Worm (Caenorhabditis elegans) whole organism, mixed stage, embryonic: ENCODE measurements around the gene F57G12.1.
A peak's percentile ranks its signal among the peaks of the same experiment; 100 is the strongest.

Source experiments
- M03D4.4 ChIP-seq: sonication (generic microtip); optimal IDR thresholded peaks from 2 replicates; lab custom pipeline; 2017; ENCODE audit warnings: mild to moderate bottlenecking, missing genetic modification characterization, missing compliant biosample characterization
- bed-3 ChIP-seq: fragments of 200-800 bp; sonication (Bioruptor generic); optimal IDR thresholded peaks from 3 replicates; lab custom pipeline; 2018; ENCODE audit warnings: mild to moderate bottlenecking, missing genetic modification characterization, moderate library complexity, missing compliant biosample characterization
- ceh-39 ChIP-seq: fragments of 150-350 bp; optimal IDR thresholded peaks from 2 replicates; lab custom pipeline; 2014; ENCODE audit warnings: missing biosample characterization, missing genetic modification characterization
- ceh-83 ChIP-seq: fragments of 200-800 bp; sonication (Bioruptor generic); optimal IDR thresholded peaks from 2 replicates; lab custom pipeline; 2018; ENCODE audit warnings: mild to moderate bottlenecking, missing genetic modification characterization, missing compliant biosample characterization
- ces-1 ChIP-seq: fragments of 150-350 bp; optimal IDR thresholded peaks from 2 replicates; lab custom pipeline; 2014; ENCODE audit warnings: missing biosample characterization, missing genetic modification reagents, missing genetic modification characterization
- cnd-1 ChIP-seq: fragments of 200-800 bp; sonication (Bioruptor generic); optimal IDR thresholded peaks from 2 replicates; lab custom pipeline; 2018; ENCODE audit warnings: mild to moderate bottlenecking, missing genetic modification characterization, missing compliant biosample characterization
- drap-1 ChIP-seq: fragments of 200-800 bp; sonication (Bioruptor generic); optimal IDR thresholded peaks from 3 replicates; lab custom pipeline; 2018; ENCODE audit warnings: mild to moderate bottlenecking, missing genetic modification characterization, missing compliant biosample characterization
- elt-1 ChIP-seq: sonication (generic microtip); optimal IDR thresholded peaks from 2 replicates; lab custom pipeline; 2017; ENCODE audit warnings: missing genetic modification characterization, mild to moderate bottlenecking, missing compliant biosample characterization, antibody characterized with exemption, moderate library complexity, borderline replicate concordance; ENCODE audit not compliant: insufficient read depth
- elt-3 ChIP-seq: fragments of 150-350 bp; optimal IDR thresholded peaks from 2 replicates; lab custom pipeline; 2014; ENCODE audit warnings: missing biosample characterization, missing genetic modification characterization
- flh-1 ChIP-seq: fragments of 200-800 bp; sonication (Bioruptor generic); optimal IDR thresholded peaks from 2 replicates; lab custom pipeline; 2018; ENCODE audit warnings: mild to moderate bottlenecking, missing genetic modification characterization, moderate library complexity, missing compliant biosample characterization
- ham-2 ChIP-seq: fragments of 200-800 bp; sonication (Bioruptor generic); optimal IDR thresholded peaks from 2 replicates; lab custom pipeline; 2018; ENCODE audit warnings: mild to moderate bottlenecking, missing genetic modification characterization, missing compliant biosample characterization
- hlh-1 ChIP-seq: fragments of 150-350 bp; optimal IDR thresholded peaks from 2 replicates; lab custom pipeline; 2014; ENCODE audit warnings: missing biosample characterization, missing genetic modification reagents, missing genetic modification characterization
- lin-13 ChIP-seq: fragments of 150-350 bp; optimal IDR thresholded peaks from 2 replicates; lab custom pipeline; 2014; ENCODE audit warnings: missing biosample characterization, missing genetic modification characterization
- lin-32 ChIP-seq: fragments of 200-800 bp; sonication (Bioruptor generic); optimal IDR thresholded peaks from 2 replicates; lab custom pipeline; 2018; ENCODE audit warnings: mild to moderate bottlenecking, missing genetic modification characterization, missing compliant biosample characterization
- lsy-2 ChIP-seq: fragments of 150-350 bp; optimal IDR thresholded peaks from 2 replicates; lab custom pipeline; 2014; ENCODE audit warnings: missing biosample characterization, missing genetic modification characterization
- mab-5 ChIP-seq: fragments of 150-350 bp; optimal IDR thresholded peaks from 2 replicates; lab custom pipeline; 2014; ENCODE audit warnings: missing biosample characterization, missing genetic modification characterization
- mls-2 ChIP-seq: sonication (generic microtip); optimal IDR thresholded peaks from 2 replicates; lab custom pipeline; 2016; ENCODE audit warnings: mild to moderate bottlenecking, missing genetic modification characterization, moderate library complexity, missing compliant biosample characterization
- nhr-12 ChIP-seq: fragments of 150-350 bp; optimal IDR thresholded peaks from 2 replicates; lab custom pipeline; 2014; ENCODE audit warnings: missing biosample characterization, missing genetic modification characterization
- nhr-2 ChIP-seq: fragments of 150-350 bp; optimal IDR thresholded peaks from 2 replicates; lab custom pipeline; 2014; ENCODE audit warnings: missing biosample characterization, missing genetic modification characterization
- nhr-237 ChIP-seq: fragments of 150-350 bp; optimal IDR thresholded peaks from 2 replicates; lab custom pipeline; 2014; ENCODE audit warnings: missing biosample characterization, missing genetic modification characterization
- nhr-28 ChIP-seq: fragments of 150-350 bp; optimal IDR thresholded peaks from 2 replicates; lab custom pipeline; 2014; ENCODE audit warnings: missing biosample characterization, missing genetic modification characterization
- nhr-76 ChIP-seq: sonication (generic microtip); optimal IDR thresholded peaks from 2 replicates; lab custom pipeline; 2017; ENCODE audit warnings: missing biosample characterization, missing genetic modification characterization
- pha-4 ChIP-seq: fragments of 150-350 bp; optimal IDR thresholded peaks from 2 replicates; lab custom pipeline; 2018; ENCODE audit warnings: missing biosample characterization, missing genetic modification reagents, missing genetic modification characterization
- sem-2 ChIP-seq: fragments of 200-800 bp; sonication (Bioruptor generic); optimal IDR thresholded peaks from 2 replicates; lab custom pipeline; 2018; ENCODE audit warnings: mild to moderate bottlenecking, missing genetic modification characterization, missing compliant biosample characterization
- snpc-4 ChIP-seq: fragments of 150-350 bp; optimal IDR thresholded peaks from 2 replicates; lab custom pipeline; 2014; ENCODE audit warnings: missing biosample characterization, missing genetic modification characterization
- sptf-1 ChIP-seq: sonication (generic microtip); optimal IDR thresholded peaks from 2 replicates; lab custom pipeline; 2017; ENCODE audit warnings: mild to moderate bottlenecking, missing genetic modification characterization, moderate library complexity, missing compliant biosample characterization
- tbx-8 ChIP-seq: fragments of 200-800 bp; sonication (Bioruptor generic); optimal IDR thresholded peaks from 2 replicates; lab custom pipeline; 2018; ENCODE audit warnings: mild to moderate bottlenecking, missing genetic modification characterization, moderate library complexity, missing compliant biosample characterization
- unc-120 ChIP-seq: sonication (generic microtip); optimal IDR thresholded peaks from 2 replicates; lab custom pipeline; 2017; ENCODE audit warnings: missing genetic modification characterization, missing compliant biosample characterization; ENCODE audit not compliant: poor library complexity, severe bottlenecking
- unc-39 ChIP-seq: fragments of 150-350 bp; optimal IDR thresholded peaks from 2 replicates; lab custom pipeline; 2014; ENCODE audit warnings: missing biosample characterization, missing genetic modification characterization
- unc-62 ChIP-seq: fragments of 150-350 bp; optimal IDR thresholded peaks from 2 replicates; lab custom pipeline; 2014; ENCODE audit warnings: missing biosample characterization, missing genetic modification reagents, missing genetic modification characterization
- zip-8 ChIP-seq: fragments of 150-350 bp; optimal IDR thresholded peaks from 2 replicates; lab custom pipeline; 2014; ENCODE audit warnings: missing biosample characterization, missing genetic modification characterization
- ztf-11 ChIP-seq: fragments of 150-350 bp; optimal IDR thresholded peaks from 2 replicates; lab custom pipeline; 2014; ENCODE audit warnings: missing biosample characterization, missing genetic modification characterization

F57G12.1 gene

DNA sequence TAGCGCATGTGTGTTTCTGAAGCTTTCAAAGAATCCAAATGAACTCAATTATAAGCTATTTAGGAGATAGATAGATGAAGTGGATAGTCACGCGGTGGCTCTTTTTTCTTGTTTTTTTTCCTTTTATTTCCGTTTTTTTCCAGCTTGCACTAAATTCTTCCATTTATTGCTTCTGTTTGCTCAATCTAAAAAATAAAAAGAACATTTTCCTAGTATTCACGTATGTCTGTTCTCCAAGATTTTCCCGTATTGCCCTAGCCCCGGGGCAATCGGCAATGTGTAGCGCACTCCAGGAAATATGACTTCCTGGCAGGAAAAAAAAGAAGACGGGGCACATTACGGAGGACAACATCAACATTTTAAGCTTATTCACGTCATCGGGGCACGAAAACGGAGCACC lies 30.4 kb upstream of the F57G12.1 start:
- TF ChIP-seq ceh-83 (GFP tag; lab: Kevin White, UChicago) (no peak), ces-1 (GFP tag; lab: Kevin White, UChicago) (peak; percentile 32)

DNA sequence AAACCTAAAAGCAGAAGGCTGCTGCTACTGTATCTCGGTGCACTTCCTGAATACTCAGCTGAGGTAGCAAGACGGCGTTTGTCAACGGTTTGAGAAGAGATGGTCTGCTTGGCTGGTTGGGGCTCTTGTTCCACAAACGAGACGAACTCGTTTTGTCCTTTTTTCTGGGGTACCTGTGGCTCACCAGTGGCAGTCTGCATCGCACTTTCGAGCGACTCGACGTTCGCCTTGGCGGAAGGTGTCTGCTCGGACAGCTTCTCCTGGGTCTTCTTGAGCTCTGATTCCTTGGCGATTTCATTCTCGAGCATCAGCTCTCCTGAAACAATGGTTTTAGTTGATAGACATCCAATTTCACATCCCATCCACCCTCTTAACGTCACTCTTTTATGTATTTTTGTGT lies 30.0 kb upstream of the F57G12.1 start:
- TF ChIP-seq ces-1 (GFP tag; lab: Kevin White, UChicago) (no peak), nhr-237 (no peak), elt-1 (tag; lab: Kevin White, UChicago) (no peak), snpc-4 (no peak), elt-3 (no peak), mls-2 (no peak), hlh-1 (tag; lab: Kevin White, UChicago) (no peak), lsy-2 (tag; lab: Kevin White, UChicago) (no peak), M03D4.4 (no peak), nhr-76 (no peak), nhr-28 (no peak), sem-2 (GFP tag; lab: Kevin White, UChicago) (no peak), drap-1 (no peak), ceh-39 (tag; lab: Kevin White, UChicago) (no peak), pha-4 (tag; lab: Kevin White, UChicago) (no peak), ztf-11 (tag; lab: Kevin White, UChicago) (no peak), ham-2 (GFP tag; lab: Kevin White, UChicago) (no peak), unc-39 (tag; lab: Kevin White, UChicago) (no peak), ceh-83 (GFP tag; lab: Kevin White, UChicago) (no peak), zip-8 (tag; lab: Kevin White, UChicago) (no peak)

DNA sequence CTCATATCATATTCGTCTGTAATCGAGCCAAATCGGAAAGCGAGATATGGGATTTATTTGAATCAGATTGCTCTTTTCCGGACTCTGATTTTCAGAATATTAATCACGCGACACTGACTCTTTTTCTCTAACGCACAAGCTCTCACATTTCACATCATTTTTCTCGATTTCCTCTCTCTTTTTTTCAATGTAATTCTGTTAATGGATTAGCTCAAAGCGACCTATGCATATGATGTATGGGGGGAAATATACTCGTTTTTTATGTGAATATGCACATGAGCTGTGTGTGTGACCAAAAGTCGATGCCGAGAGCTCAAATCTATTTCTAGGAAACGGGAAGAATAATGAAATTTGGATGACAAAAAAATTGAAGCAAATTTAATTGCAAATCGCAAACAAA lies 29.1 kb upstream of the F57G12.1 start:
- TF ChIP-seq elt-3, result no peak
- no peak for TF ChIP-seq ham-2 (GFP tag; lab: Kevin White, UChicago)
- no peak for TF ChIP-seq mab-5 (tag; lab: Kevin White, UChicago)
- TF ChIP-seq ces-1 (GFP tag; lab: Kevin White, UChicago), result no peak
- TF ChIP-seq ztf-11 (tag; lab: Kevin White, UChicago), result no peak
- no peak for TF ChIP-seq unc-120 (tag; lab: Kevin White, UChicago)
- no peak for TF ChIP-seq bed-3 (GFP tag; lab: Kevin White, UChicago)
- no peak for TF ChIP-seq nhr-12 (tag; lab: Kevin White, UChicago)
- no peak for TF ChIP-seq sptf-1
- no peak for TF ChIP-seq ceh-39 (tag; lab: Kevin White, UChicago)

DNA sequence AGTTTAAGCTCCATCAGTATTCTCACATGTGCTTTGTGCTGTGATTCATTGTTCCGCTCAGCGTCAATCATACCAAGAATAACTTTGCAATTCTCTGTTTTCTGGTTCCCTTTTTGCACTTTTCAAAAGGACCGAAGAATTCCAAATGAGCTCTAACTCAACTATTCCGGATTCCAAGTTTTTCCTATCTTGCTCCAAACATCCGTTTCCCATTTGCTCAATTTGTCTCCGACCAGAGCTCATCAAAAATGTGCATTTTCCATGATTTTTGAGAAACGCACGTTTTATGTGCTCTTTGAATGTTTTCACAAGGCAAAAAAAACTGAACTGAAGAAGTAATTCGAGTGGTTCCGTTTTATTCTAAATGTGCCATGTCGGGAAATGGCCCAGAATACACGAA lies 26.8 kb upstream of the F57G12.1 start:
- no peak for TF ChIP-seq cnd-1 (tag; lab: Kevin White, UChicago)
- peak; percentile 4 for TF ChIP-seq ces-1 (GFP tag; lab: Kevin White, UChicago)

DNA sequence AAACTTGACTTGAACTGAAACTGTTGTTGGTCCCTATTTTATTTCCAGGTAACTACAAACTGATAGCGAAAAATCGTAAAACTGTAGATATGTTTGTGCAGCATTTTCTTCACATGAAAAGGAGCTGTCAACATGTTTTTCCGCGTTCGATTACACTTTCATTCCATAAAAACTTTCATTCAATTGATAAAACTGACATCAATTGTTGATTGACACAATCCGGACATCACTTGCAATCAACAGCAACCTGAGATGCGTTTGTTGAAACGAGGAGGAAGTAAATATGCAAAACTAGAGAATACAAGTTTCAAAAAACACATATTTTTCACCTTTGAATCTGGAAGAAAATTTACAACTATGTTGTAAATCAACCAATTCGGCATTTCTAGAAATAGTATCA lies 25.9 kb upstream of the F57G12.1 start:
- no peak for TF ChIP-seq ceh-83 (GFP tag; lab: Kevin White, UChicago)
- no peak for TF ChIP-seq tbx-8
- no peak for TF ChIP-seq mab-5 (tag; lab: Kevin White, UChicago)
- no peak for TF ChIP-seq bed-3 (GFP tag; lab: Kevin White, UChicago)
- no peak for TF ChIP-seq ces-1 (GFP tag; lab: Kevin White, UChicago)
- no peak for TF ChIP-seq M03D4.4
- no peak for TF ChIP-seq drap-1
- TF ChIP-seq lin-13 (tag; lab: Kevin White, UChicago), result no peak
- TF ChIP-seq flh-1, result no peak
- no peak for TF ChIP-seq cnd-1 (tag; lab: Kevin White, UChicago)

DNA sequence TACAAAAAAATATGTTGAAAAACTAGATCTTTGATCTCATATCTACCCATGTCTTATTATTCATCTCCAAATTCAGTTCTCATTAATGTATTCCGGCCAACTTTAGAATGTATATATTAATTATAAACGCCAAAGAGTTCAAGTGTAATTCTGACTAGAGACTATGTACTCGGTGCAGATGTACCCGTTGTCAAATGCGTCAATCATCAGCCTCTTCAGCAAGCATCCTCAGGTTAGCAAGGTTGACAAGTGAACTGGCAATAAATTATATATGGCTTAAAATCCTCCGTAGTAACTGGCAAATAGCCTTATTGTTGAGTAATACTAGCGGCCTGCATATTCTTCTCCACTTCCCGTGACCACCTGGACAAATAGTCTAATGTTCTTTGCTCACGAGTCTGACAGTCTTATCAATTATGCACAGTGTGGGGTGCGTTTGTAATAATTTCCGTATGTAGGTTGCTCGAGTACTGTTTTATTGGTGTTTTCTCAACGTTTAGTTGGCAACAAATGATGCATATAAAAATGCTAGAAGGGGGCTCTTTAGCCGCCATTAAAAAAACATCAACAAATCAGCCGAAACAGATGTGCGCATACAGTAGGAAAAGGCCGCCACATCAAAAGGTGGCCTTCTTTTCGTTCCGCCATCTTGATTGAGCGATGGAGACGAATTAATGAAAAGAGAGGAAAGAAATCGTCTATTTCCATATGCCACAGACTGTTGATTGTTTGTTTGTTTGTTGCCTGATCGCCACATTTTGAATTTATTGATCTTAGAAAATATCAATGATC lies 17.0 kb upstream of the F57G12.1 start:
- TF ChIP-seq lin-32 (GFP tag; lab: Kevin White, UChicago) (peak; percentile 60), nhr-2 (tag; lab: Kevin White, UChicago) (peak; percentile 46), lin-13 (tag; lab: Kevin White, UChicago) (no peak), elt-1 (tag; lab: Kevin White, UChicago) (no peak), unc-62 (peak; percentile 21)
